Worm (Caenorhabditis elegans) whole organism, young adult: ENCODE results near the gene cest-1.1.
A peak's percentile ranks its signal among the peaks of the same experiment; 100 is the strongest.

Source experiments
- B0336.3 ChIP-seq: fragments of 200-800 bp; sonication (Bioruptor generic); IDR thresholded peaks from 2 replicates; pipeline ENCODE4 v1.3.6; 2022; ENCODE audit warnings: missing genetic modification characterization, missing compliant biosample characterization
- D2030.7 ChIP-seq: fragments of 200-800 bp; sonication (Bioruptor generic); IDR thresholded peaks from 2 replicates; pipeline ENCODE4 v1.3.6; 2022; ENCODE audit warnings: missing genetic modification reagents, missing genetic modification characterization, missing compliant biosample characterization
- F10E7.11 ChIP-seq: sonication (generic microtip); optimal IDR thresholded peaks from 2 replicates; lab custom pipeline; 2017; ENCODE audit warnings: mild to moderate bottlenecking, missing genetic modification characterization, moderate library complexity, missing compliant biosample characterization
- F39B2.1 ChIP-seq: fragments of 200-800 bp; sonication (Bioruptor generic); IDR thresholded peaks from 2 replicates; pipeline ENCODE4 v1.3.6; 2022; ENCODE audit warnings: missing genetic modification reagents, missing genetic modification characterization, missing compliant biosample characterization
- Y53F4B.3 ChIP-seq: fragments of 200-800 bp; sonication (Bioruptor generic); IDR thresholded peaks from 2 replicates; pipeline ENCODE4 v1.3.6; 2022; ENCODE audit warnings: missing genetic modification reagents, missing genetic modification characterization, missing compliant biosample characterization
- Y56A3A.18 ChIP-seq: fragments of 200-800 bp; sonication (Bioruptor generic); IDR thresholded peaks from 2 replicates; pipeline ENCODE4 v1.3.6; 2022; ENCODE audit warnings: missing genetic modification reagents, missing genetic modification characterization, missing compliant biosample characterization
- Y67H2A.10 ChIP-seq: fragments of 200-800 bp; sonication (Bioruptor generic); conservative IDR thresholded peaks from 2 replicates; pipeline ENCODE4 v1.3.6; 2022; ENCODE audit warnings: missing genetic modification reagents, missing genetic modification characterization, missing compliant biosample characterization
- Y79H2A.3 ChIP-seq: fragments of 200-800 bp; sonication (Bioruptor generic); conservative IDR thresholded peaks from 2 replicates; pipeline ENCODE4 v1.3.6; 2022; ENCODE audit warnings: missing genetic modification reagents, missing genetic modification characterization, missing compliant biosample characterization
- Y95B8A.8 ChIP-seq: fragments of 200-800 bp; sonication (Bioruptor generic); IDR thresholded peaks from 2 replicates; pipeline ENCODE4 v1.3.6; 2022; ENCODE audit warnings: missing genetic modification reagents, missing genetic modification characterization, missing compliant biosample characterization
- aptf-2 ChIP-seq: fragments of 200-800 bp; sonication (Bioruptor generic); conservative IDR thresholded peaks from 2 replicates; pipeline ENCODE4 v1.3.6; 2022; ENCODE audit warnings: missing genetic modification reagents, missing genetic modification characterization, missing compliant biosample characterization
- aptf-3 ChIP-seq: fragments of 200-800 bp; sonication (Bioruptor generic); IDR thresholded peaks from 2 replicates; pipeline ENCODE4 v1.3.6; 2022; ENCODE audit warnings: missing genetic modification characterization, missing compliant biosample characterization
- ceh-58 ChIP-seq: fragments of 200-800 bp; sonication (Bioruptor generic); IDR thresholded peaks from 2 replicates; pipeline ENCODE4 v1.3.6; 2022; ENCODE audit warnings: missing genetic modification characterization, missing compliant biosample characterization
- ceh-79 ChIP-seq: sonication (generic microtip); optimal IDR thresholded peaks from 2 replicates; lab custom pipeline; 2017; ENCODE audit warnings: mild to moderate bottlenecking, missing genetic modification characterization, missing compliant biosample characterization
- die-1 ChIP-seq: sonication (generic microtip); optimal IDR thresholded peaks from 2 replicates; lab custom pipeline; 2016; ENCODE audit warnings: missing genotype, mild to moderate bottlenecking, missing genetic modification characterization, missing compliant biosample characterization
- dpff-1 ChIP-seq: sonication (generic microtip); optimal IDR thresholded peaks from 2 replicates; lab custom pipeline; 2017; ENCODE audit warnings: mild to moderate bottlenecking, missing genetic modification characterization, missing compliant biosample characterization
- dpl-1 ChIP-seq: fragments of 150-350 bp; optimal IDR thresholded peaks from 2 replicates; lab custom pipeline; 2014; ENCODE audit warnings: missing biosample characterization, missing genetic modification reagents, missing genetic modification characterization
- egl-18 ChIP-seq: fragments of 200-800 bp; sonication (Bioruptor generic); IDR thresholded peaks from 2 replicates; pipeline ENCODE4 v1.3.6; 2022; ENCODE audit warnings: missing genetic modification reagents, missing genetic modification characterization, missing compliant biosample characterization
- hlh-12 ChIP-seq: sonication (generic microtip); optimal IDR thresholded peaks from 2 replicates; lab custom pipeline; 2016; ENCODE audit warnings: missing genetic modification characterization, missing compliant biosample characterization
- hsf-1 ChIP-seq: fragments of 200-800 bp; sonication (Bioruptor generic); IDR thresholded peaks from 2 replicates; pipeline ENCODE4 v1.3.6; 2022; ENCODE audit warnings: missing genetic modification reagents, missing genetic modification characterization, missing compliant biosample characterization
- let-526 ChIP-seq: fragments of 200-800 bp; sonication (Bioruptor generic); IDR thresholded peaks from 2 replicates; pipeline ENCODE4 v1.3.6; 2022; ENCODE audit warnings: missing genetic modification reagents, missing genetic modification characterization, missing compliant biosample characterization
- let-607 ChIP-seq, 2 experiments: fragments of 200-800 bp in 1 of 2; sonication (Bioruptor generic) in 1 of 2; sonication (generic microtip) in 1 of 2; optimal IDR thresholded peaks; 2 replicates each; lab custom pipeline; 2016 to 2018; ENCODE audit warnings: mild to moderate bottlenecking in 2 of 2, missing compliant biosample characterization in 2 of 2, missing genetic modification characterization in 2 of 2, moderate library complexity in 2 of 2, missing genotype in 1 of 2
- lin-54 ChIP-seq: fragments of 200-800 bp; sonication (Bioruptor generic); optimal IDR thresholded peaks from 2 replicates; lab custom pipeline; 2018; ENCODE audit warnings: mild to moderate bottlenecking, missing genetic modification characterization, missing compliant biosample characterization
- madf-6 ChIP-seq: fragments of 200-800 bp; sonication (Bioruptor generic); IDR thresholded peaks from 2 replicates; pipeline ENCODE4 v1.3.6; 2022; ENCODE audit warnings: missing genetic modification reagents, missing genetic modification characterization, missing compliant biosample characterization
- mes-4 ChIP-seq: sonication (generic microtip); optimal IDR thresholded peaks from 2 replicates; lab custom pipeline; 2016; ENCODE audit warnings: missing genotype, missing genetic modification characterization, missing compliant biosample characterization
- nhr-80 ChIP-seq: sonication (generic microtip); optimal IDR thresholded peaks from 2 replicates; lab custom pipeline; 2016; ENCODE audit warnings: missing genetic modification characterization, missing compliant biosample characterization
- repo-1 ChIP-seq: sonication (generic microtip); optimal IDR thresholded peaks from 2 replicates; lab custom pipeline; 2017; ENCODE audit warnings: mild to moderate bottlenecking, missing genetic modification characterization, missing compliant biosample characterization
- somi-1 ChIP-seq: fragments of 200-800 bp; sonication (Bioruptor generic); optimal IDR thresholded peaks from 2 replicates; lab custom pipeline; 2018; ENCODE audit warnings: mild to moderate bottlenecking, missing genetic modification characterization, missing compliant biosample characterization
- tbp1 ChIP-seq: fragments of 200-800 bp; sonication (Bioruptor generic); optimal IDR thresholded peaks from 2 replicates; lab custom pipeline; 2018; ENCODE audit warnings: mild to moderate bottlenecking, missing genetic modification characterization, missing compliant biosample characterization
- tbx-9 ChIP-seq: sonication (generic microtip); optimal IDR thresholded peaks from 2 replicates; lab custom pipeline; 2016; ENCODE audit warnings: borderline replicate concordance, missing genetic modification characterization, inconsistent platforms, missing compliant biosample characterization
- zfh-2 ChIP-seq: fragments of 200-800 bp; sonication (Bioruptor generic); conservative IDR thresholded peaks from 2 replicates; pipeline ENCODE4 v1.3.6; 2022; ENCODE audit warnings: missing genetic modification reagents, missing genetic modification characterization, missing compliant biosample characterization
- ztf-22 ChIP-seq: fragments of 200-800 bp; sonication (Bioruptor generic); optimal IDR thresholded peaks from 2 replicates; lab custom pipeline; 2018; ENCODE audit warnings: mild to moderate bottlenecking, missing genetic modification characterization, moderate library complexity, missing compliant biosample characterization
- ztf-25 ChIP-seq: fragments of 200-800 bp; sonication (Bioruptor generic); IDR thresholded peaks from 2 replicates; pipeline ENCODE4 v1.3.6; 2022; ENCODE audit warnings: missing genetic modification reagents, missing genetic modification characterization, missing compliant biosample characterization
- ztf-3 ChIP-seq: fragments of 200-800 bp; sonication (Bioruptor generic); optimal IDR thresholded peaks from 2 replicates; lab custom pipeline; 2018; ENCODE audit warnings: mild to moderate bottlenecking, missing genetic modification characterization, missing compliant biosample characterization

Gene cest-1.1

ce11 chrV:14155150-14155549, 11.4 kb downstream of the cest-1.1 start:
- TF ChIP-seq hsf-1 (GFP tag; lab: Robert Waterston, UW), result peak; percentile 94

ce11 chrV:14153615-14154014, 12.9 kb downstream of the cest-1.1 start:
- no peak for TF ChIP-seq die-1 (tag; lab: Kevin White, UChicago)
- TF ChIP-seq, all 124 proteins: peak for 0

- TF ChIP-seq tbx-9 (tag; lab: Kevin White, UChicago) (no peak), Y53F4B.3 (GFP tag; lab: Robert Waterston, UW) (no peak), mes-4 (tag; lab: Kevin White, UChicago) (no peak), lin-54 (GFP tag; lab: Kevin White, UChicago) (no peak), ztf-25 (no peak), let-526 (GFP tag; lab: Robert Waterston, UW) (no peak), F39B2.1 (no peak), F10E7.11 (no peak), Y56A3A.18 (no peak), D2030.7 (GFP tag; lab: Robert Waterston, UW) (no peak), egl-18 (GFP tag; lab: Robert Waterston, UW) (no peak), somi-1 (GFP tag; lab: Kevin White, UChicago) (no peak), let-607 (tag; optimal IDR thresholded peaks at IDR 0.05; lab: Kevin White, UChicago) (no peak), aptf-3 (no peak)
These were observed 15.6 kb downstream of the cest-1.1 start for ce11 chrV:14150966-14151365.

- no peak for TF ChIP-seq somi-1 (GFP tag; lab: Kevin White, UChicago)
- TF ChIP-seq ceh-58 (GFP tag; lab: Robert Waterston, UW), result no peak
- TF ChIP-seq Y95B8A.8, result no peak
- no peak for TF ChIP-seq ceh-79 (tag; lab: Kevin White, UChicago)
- TF ChIP-seq Y79H2A.3 (GFP tag; lab: Robert Waterston, UW), result no peak
These were observed 17.4 kb downstream of the cest-1.1 start for ce11 chrV:14149125-14149524.

ce11 chrV:14147114-14147513, 19.4 kb downstream of the cest-1.1 start:
- TF ChIP-seq zfh-2 (GFP tag; lab: Robert Waterston, UW) (peak; percentile 65), hlh-12 (tag; lab: Kevin White, UChicago) (no peak), aptf-2 (GFP tag; lab: Robert Waterston, UW) (no peak)

ce11 chrV:14146199-14146598, 20.3 kb downstream of the cest-1.1 start, which contains the start of gene acs-10:
Gene acs-10 (plus strand): TSS chrV:14146499.
- TF ChIP-seq nhr-80 (no peak), tbp1 (no peak), B0336.3 (GFP tag; lab: Robert Waterston, UW) (no peak), repo-1 (tag; lab: Kevin White, UChicago) (no peak), dpff-1 (tag; lab: Kevin White, UChicago) (no peak), ztf-3 (GFP tag; lab: Kevin White, UChicago) (no peak), madf-6 (GFP tag; lab: Robert Waterston, UW) (no peak), Y67H2A.10 (no peak), dpl-1 (GFP tag; lab: Kevin White, UChicago) (no peak), F39B2.1 (no peak), ceh-79 (tag; lab: Kevin White, UChicago) (no peak), ztf-22 (GFP tag; lab: Kevin White, UChicago) (no peak)
